In the genomic region with DNA sequence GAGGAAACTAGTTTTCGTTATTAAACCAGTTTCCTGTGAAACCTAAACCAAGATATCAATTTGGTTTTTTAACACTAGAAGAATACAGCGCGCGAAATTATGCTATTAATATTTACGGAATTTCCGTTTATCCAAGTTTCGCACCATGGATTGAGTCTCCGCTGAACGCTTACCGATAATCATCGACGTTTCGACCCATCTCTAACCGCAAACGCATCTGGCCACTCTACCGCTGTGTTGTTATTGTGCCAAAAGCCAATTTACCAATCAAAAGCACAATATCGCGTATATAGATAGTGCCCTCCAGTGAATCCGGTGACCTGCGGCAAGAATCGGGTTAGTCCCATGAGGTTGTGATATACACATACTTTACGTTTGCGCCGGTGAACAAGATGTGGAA, we compare ENCODE assay signal across 5 fruit fly cellular contexts.
TF ChIP-seq lines count a peak whose summit lies in the region.

CG3626 (plus strand) TSS at position 222 of the 400 bp plus-strand sequence.

- TF ChIP-seq CTCF in S2 (optimal IDR thresholded peaks at IDR 0.05; lab: Kevin White, UChicago): peak; percentile 61 to 63
- TF ChIP-seq CTCF in whole organism, embryonic (GFP tag; optimal IDR thresholded peaks at IDR 0.05; lab: Kevin White, UChicago): peak; percentile 74

TF ChIP-seq in whole organism, adult, 20 proteins besides CTCF, POLR2A, EP300 and RAD21:
- TF ChIP-seq bab1 (GFP tag; optimal IDR thresholded peaks at IDR 0.05; lab: Kevin White, UChicago): peak; percentile 53
- no peak for TF ChIP-seq tj (GFP tag; optimal IDR thresholded peaks at IDR 0.05; lab: Kevin White, UChicago)
- peak; percentile 37 for TF ChIP-seq CG7101 (tag; optimal IDR thresholded peaks at IDR 0.05; lab: Kevin White, UChicago)
- no peak for TF ChIP-seq pad (GFP tag; optimal IDR thresholded peaks at IDR 0.05; lab: Kevin White, UChicago)

TF ChIP-seq in whole organism, embryonic, 481 proteins besides CTCF, POLR2A, EP300 and RAD21 (continues in another document):
- TF ChIP-seq C15 (GFP tag; IDR thresholded peaks at IDR 0.05; lab: Robert Waterston, UW) (no peak), CG34422 (GFP tag; IDR thresholded peaks at IDR 0.05; lab: Robert Waterston, UW) (no peak), CG15601 (tag; optimal IDR thresholded peaks at IDR 0.05; lab: Kevin White, UChicago) (peak; percentile 17), CG2712 (tag; optimal IDR thresholded peaks at IDR 0.05; lab: Kevin White, UChicago) (peak; percentile 44), bigmax (GFP tag; optimal IDR thresholded peaks at IDR 0.05; lab: Kevin White, UChicago) (peak; percentile 27), CG1602 (GFP tag; optimal IDR thresholded peaks at IDR 0.05; lab: Kevin White, UChicago) (peak; percentile 17), Elba2 (GFP tag; optimal IDR thresholded peaks at IDR 0.05; lab: Kevin White, UChicago) (peak; percentile 1), CG12299 (tag; optimal IDR thresholded peaks at IDR 0.05; lab: Kevin White, UChicago) (no peak), CG4424 (GFP tag; optimal IDR thresholded peaks at IDR 0.05; lab: Kevin White, UChicago) (no peak), al (GFP tag; IDR thresholded peaks at IDR 0.05; lab: Robert Waterston, UW) (no peak), bab2 (GFP tag; optimal IDR thresholded peaks at IDR 0.05; lab: Kevin White, UChicago) (no peak), aop (GFP tag; IDR thresholded peaks at IDR 0.05; lab: Robert Waterston, UW) (no peak), CG10274 (GFP tag; optimal IDR thresholded peaks at IDR 0.05; lab: Kevin White, UChicago) (no peak), Xrp1 (GFP tag; IDR thresholded peaks at IDR 0.05; lab: Robert Waterston, UW) (no peak), HLHmδ (GFP tag; optimal IDR thresholded peaks at IDR 0.05; lab: Kevin White, UChicago) (no peak), ci (GFP tag; IDR thresholded peaks at IDR 0.05; lab: Robert Waterston, UW) (no peak), Doc2 (GFP tag; IDR thresholded peaks at IDR 0.05; lab: Robert Waterston, UW) (no peak), pzg (GFP tag; optimal IDR thresholded peaks at IDR 0.05; lab: Kevin White, UChicago) (peak; percentile 92), ro (GFP tag; IDR thresholded peaks at IDR 0.05; lab: Robert Waterston, UW) (no peak), CG15514 (GFP tag; optimal IDR thresholded peaks at IDR 0.05; lab: Kevin White, UChicago) (peak; percentile 71), CG7839 (tag; optimal IDR thresholded peaks at IDR 0.05; lab: Kevin White, UChicago) (no peak), disco-r (GFP tag; optimal IDR thresholded peaks at IDR 0.05; lab: Kevin White, UChicago) (no peak), Lhr (GFP tag; optimal IDR thresholded peaks at IDR 0.05; lab: Kevin White, UChicago) (peak; percentile 95), ftz-f1 (GFP tag; optimal IDR thresholded peaks at IDR 0.05; lab: Kevin White, UChicago) (no peak), lov (optimal IDR thresholded peaks at IDR 0.05; lab: Kevin White, UChicago) (no peak), lov (GFP tag; IDR thresholded peaks at IDR 0.05; lab: Robert Waterston, UW) (no peak), CG9437 (GFP tag; optimal IDR thresholded peaks at IDR 0.05; lab: Kevin White, UChicago) (no peak), ems (GFP tag; optimal IDR thresholded peaks at IDR 0.05; lab: Kevin White, UChicago) (no peak)

TF ChIP-seq in whole organism, prepupa, 60 proteins besides CTCF, POLR2A, EP300 and RAD21:
- TF ChIP-seq topi (GFP tag; optimal IDR thresholded peaks at IDR 0.05; lab: Kevin White, UChicago): peak; percentile 11
- peak; percentile 5 for TF ChIP-seq CG31627 (GFP tag; optimal IDR thresholded peaks at IDR 0.05; lab: Kevin White, UChicago)
- peak; percentile 47 for TF ChIP-seq Eip78C (GFP tag; lab: Kevin White, UChicago)
- TF ChIP-seq cyc (GFP tag; optimal IDR thresholded peaks at IDR 0.05; lab: Kevin White, UChicago): peak; percentile 6
- no peak for TF ChIP-seq Hr39 (GFP tag; optimal IDR thresholded peaks at IDR 0.05; lab: Kevin White, UChicago)
- peak; percentile 88 for TF ChIP-seq svp (GFP tag; lab: Kevin White, UChicago)
- no peak for TF ChIP-seq CG6163 (GFP tag; IDR thresholded peaks at IDR 0.05; lab: Robert Waterston, UW)
- no peak for TF ChIP-seq CG6808 (GFP tag; optimal IDR thresholded peaks at IDR 0.05; lab: Kevin White, UChicago)

TF ChIP-seq in whole organism, wandering third instar larva, 38 proteins besides CTCF, POLR2A, EP300 and RAD21:
- TF ChIP-seq GATAd (GFP tag; optimal IDR thresholded peaks at IDR 0.05; lab: Kevin White, UChicago) (no peak), lola (GFP tag; optimal IDR thresholded peaks at IDR 0.05; lab: Kevin White, UChicago) (no peak), dmrt93B (GFP tag; optimal IDR thresholded peaks at IDR 0.05; lab: Kevin White, UChicago) (no peak), Vsx2 (GFP tag; optimal IDR thresholded peaks at IDR 0.05; lab: Kevin White, UChicago; ENCODE audit: partially characterized antibody) (peak; percentile 83), Myc (optimal IDR thresholded peaks at IDR 0.05; lab: Kevin White, UChicago) (peak; percentile 74), Rel (GFP tag; optimal IDR thresholded peaks at IDR 0.05; lab: Kevin White, UChicago) (no peak), Rel (tag; optimal IDR thresholded peaks at IDR 0.05; lab: Kevin White, UChicago) (peak; percentile 41), fru (GFP tag; optimal IDR thresholded peaks at IDR 0.05; lab: Kevin White, UChicago) (no peak), pan (optimal IDR thresholded peaks at IDR 0.05; lab: Kevin White, UChicago) (no peak), HLH106 (tag; optimal IDR thresholded peaks at IDR 0.05; lab: Kevin White, UChicago) (peak; percentile 21), foxo (GFP tag; optimal IDR thresholded peaks at IDR 0.05; lab: Kevin White, UChicago) (no peak)
